Fruit fly (Drosophila melanogaster) S2 (cell line): ENCODE measurements around the gene tj.
A peak's percentile ranks its signal among the peaks of the same experiment; 100 is the strongest.

Experiments used
- CG8478 ChIP-seq: fragments of >200 bp; optimal IDR thresholded peaks from 2 replicates; lab custom pipeline; 2018
- CTCF ChIP-seq, 2 experiments: fragments of >200 bp; optimal IDR thresholded peaks; 2 replicates each; lab custom pipeline; 2018

Gene tj

dm6 chr2L:19463824-19464317 lies at the start of gene tj:
Gene tj, plus strand, starts transcription at chr2L:19464267.
- TF ChIP-seq CTCF (optimal IDR thresholded peaks at IDR 0.05; lab: Kevin White, UChicago) (no peak), CG8478 (lab: Kevin White, UChicago) (no peak)

DNA sequence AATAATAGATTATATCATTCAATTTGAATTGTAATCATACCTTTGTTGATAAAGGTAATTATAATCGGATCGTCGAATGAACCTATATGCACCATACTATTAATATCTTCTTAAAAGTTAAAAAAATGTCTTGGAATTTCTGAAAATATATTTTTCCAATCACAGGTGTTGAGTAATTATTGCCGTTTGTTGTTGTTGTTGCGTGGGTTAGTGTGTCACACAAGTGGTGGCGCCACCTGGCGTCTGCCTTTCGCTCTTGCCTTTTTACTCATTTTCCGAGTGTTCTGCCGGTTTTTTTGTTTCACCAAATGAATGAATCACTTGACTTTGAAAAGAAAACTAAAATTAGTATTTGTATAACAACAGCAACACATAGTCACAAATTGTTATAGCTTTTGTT lies 48.9 kb upstream of the tj start:
- TF ChIP-seq CTCF (optimal IDR thresholded peaks at IDR 0.05; lab: Kevin White, UChicago) (peak; percentile 73 to 86), CG8478 (lab: Kevin White, UChicago) (no peak)

DNA sequence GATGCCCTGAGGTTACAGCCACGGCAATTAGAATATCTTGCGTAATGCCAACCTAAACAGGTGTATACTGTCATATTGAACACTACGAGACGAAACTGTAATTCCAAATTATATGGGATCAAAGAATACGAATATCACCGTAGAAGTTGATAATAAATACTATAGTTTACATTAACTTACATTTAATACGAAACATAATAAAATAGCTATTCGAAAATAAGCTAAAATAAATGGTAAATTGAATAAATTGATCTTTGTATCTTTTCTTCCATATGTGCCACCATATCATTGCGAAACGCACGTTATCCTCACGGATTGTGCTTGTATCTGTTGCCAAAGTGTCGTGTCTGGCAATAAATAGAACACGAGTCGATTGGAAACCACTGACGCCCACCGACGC lies 48.2 kb upstream of the tj start:
- TF ChIP-seq CTCF (optimal IDR thresholded peaks at IDR 0.05; lab: Kevin White, UChicago): no peak

- TF ChIP-seq CTCF (optimal IDR thresholded peaks at IDR 0.05; lab: Kevin White, UChicago) (peak; percentile 23 to 30), CG8478 (lab: Kevin White, UChicago) (no peak)
Observed at dm6 chr2L:19416602-19417497, 47.2 kb upstream of the tj start, which contains the start of gene Lectin-galC1. Gene Lectin-galC1, plus strand, starts transcription at chr2L:19417447.

- TF ChIP-seq CG8478 (lab: Kevin White, UChicago): no peak
- TF ChIP-seq CTCF (optimal IDR thresholded peaks at IDR 0.05; lab: Kevin White, UChicago): no peak
Observed at dm6 chr2L:19418017-19418416, 46.0 kb upstream of the tj start, which contains the start of gene lectin-37Da. Gene lectin-37Da, plus strand, starts transcription at chr2L:19418317.

- TF ChIP-seq CTCF (optimal IDR thresholded peaks at IDR 0.05; lab: Kevin White, UChicago) (no peak), CG8478 (lab: Kevin White, UChicago) (no peak)
Observed at dm6 chr2L:19418872-19419271, 45.2 kb upstream of the tj start, which contains the start of gene lectin-37Db. Gene lectin-37Db, plus strand, starts transcription at chr2L:19419075.

- TF ChIP-seq CTCF (optimal IDR thresholded peaks at IDR 0.05; lab: Kevin White, UChicago) (no peak), CG8478 (lab: Kevin White, UChicago) (no peak)
Observed at dm6 chr2L:19421573-19421972, 42.5 kb upstream of the tj start.

- TF ChIP-seq CG8478 (lab: Kevin White, UChicago) (no peak), CTCF (optimal IDR thresholded peaks at IDR 0.05; lab: Kevin White, UChicago) (no peak)
Observed at dm6 chr2L:19422642-19423041, 41.4 kb upstream of the tj start.

DNA sequence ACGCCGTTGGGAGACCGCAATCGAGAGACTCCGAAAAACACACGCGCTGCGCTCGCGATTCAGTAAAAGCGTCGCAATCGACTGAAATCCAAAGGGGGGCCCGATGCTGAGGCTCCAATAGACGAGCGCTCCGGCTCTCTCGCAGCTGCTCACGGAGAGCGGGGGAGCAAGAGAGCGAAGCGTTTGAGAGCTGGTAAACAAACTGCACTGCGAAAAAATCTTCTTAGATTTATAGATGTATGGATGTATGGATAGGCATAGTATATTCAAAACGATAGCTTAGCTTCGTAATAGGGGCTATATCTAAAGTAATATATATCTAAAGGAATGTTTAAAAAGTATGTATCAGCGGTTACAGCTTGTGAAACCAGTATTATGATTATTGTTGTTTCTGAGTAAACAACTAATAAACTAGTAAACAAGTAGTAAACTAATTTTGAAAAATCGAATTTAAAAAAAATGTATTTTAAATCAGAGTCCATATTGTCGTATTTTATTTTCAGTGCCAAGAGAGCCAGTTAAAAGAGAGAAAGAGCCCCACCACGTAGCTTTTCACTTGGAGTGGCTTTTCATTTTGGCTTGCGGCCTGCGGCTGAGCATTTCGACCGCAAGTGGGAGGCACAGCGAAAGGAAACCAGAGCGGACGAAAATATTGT lies 40.5 kb upstream of the tj start, which contains the start of the genes Alp12 and CG13085:
Alp12 (plus strand) TSS at position 584 of the 656 bp plus-strand sequence.
CG13085 (plus strand) TSS at position 584 of the 656 bp plus-strand sequence.
- TF ChIP-seq CG8478 (lab: Kevin White, UChicago) (no peak), CTCF (optimal IDR thresholded peaks at IDR 0.05; lab: Kevin White, UChicago) (no peak)

- no peak for TF ChIP-seq CTCF (optimal IDR thresholded peaks at IDR 0.05; lab: Kevin White, UChicago)
- TF ChIP-seq CG8478 (lab: Kevin White, UChicago): no peak
Observed at dm6 chr2L:19424307-19424902, 39.7 kb upstream of the tj start.

dm6 chr2L:19425105-19425504 lies 39.0 kb upstream of the tj start:
- TF ChIP-seq CTCF (optimal IDR thresholded peaks at IDR 0.05; lab: Kevin White, UChicago) (peak in 1 of 2 experiments; percentile 2), CG8478 (lab: Kevin White, UChicago) (no peak)

dm6 chr2L:19425765-19426329 lies 38.2 kb upstream of the tj start:
- TF ChIP-seq CG8478 (lab: Kevin White, UChicago): no peak
- TF ChIP-seq CTCF (optimal IDR thresholded peaks at IDR 0.05; lab: Kevin White, UChicago): peak; percentile 90 to 98

- TF ChIP-seq CTCF (optimal IDR thresholded peaks at IDR 0.05; lab: Kevin White, UChicago): peak in 1 of 2 experiments; percentile 40
- no peak for TF ChIP-seq CG8478 (lab: Kevin White, UChicago)
Observed at dm6 chr2L:19426330-19426781, 37.7 kb upstream of the tj start, which contains the start of gene Pax. Gene Pax, minus strand, starts transcription at chr2L:19426596.

- TF ChIP-seq CG8478 (lab: Kevin White, UChicago) (no peak), CTCF (optimal IDR thresholded peaks at IDR 0.05; lab: Kevin White, UChicago) (no peak)
Observed at dm6 chr2L:19429731-19430130, 34.3 kb upstream of the tj start.
